Fruit fly (Drosophila melanogaster): ENCODE results near the gene subdued.

Gene subdued

dm6 chr3R:19642092-19642892, at the start of gene subdued:
TSS of gene subdued (minus strand) at chr3R:19642722.
- TF ChIP-seq tj (GFP tag; optimal IDR thresholded peaks at IDR 0.05) (no peak), cic (GFP tag; optimal IDR thresholded peaks at IDR 0.05) (no peak), CG12768 (GFP tag; optimal IDR thresholded peaks at IDR 0.05) (peak; percentile 43), Hr96 (GFP tag; optimal IDR thresholded peaks at IDR 0.05) (peak; percentile 18)

- TF ChIP-seq CG5204 (GFP tag; optimal IDR thresholded peaks at IDR 0.05) (no peak), Mnt (GFP tag; optimal IDR thresholded peaks at IDR 0.05) (no peak), ovo (GFP tag; optimal IDR thresholded peaks at IDR 0.05) (no peak), CG7045 (GFP tag; optimal IDR thresholded peaks at IDR 0.05) (no peak), Hr96 (GFP tag; optimal IDR thresholded peaks at IDR 0.05) (no peak), CG1620 (GFP tag; optimal IDR thresholded peaks at IDR 0.05) (no peak), toe (GFP tag; optimal IDR thresholded peaks at IDR 0.05) (no peak)
Observed at dm6 chr3R:19682424-19682823, 39.9 kb upstream of the subdued start.

DNA sequence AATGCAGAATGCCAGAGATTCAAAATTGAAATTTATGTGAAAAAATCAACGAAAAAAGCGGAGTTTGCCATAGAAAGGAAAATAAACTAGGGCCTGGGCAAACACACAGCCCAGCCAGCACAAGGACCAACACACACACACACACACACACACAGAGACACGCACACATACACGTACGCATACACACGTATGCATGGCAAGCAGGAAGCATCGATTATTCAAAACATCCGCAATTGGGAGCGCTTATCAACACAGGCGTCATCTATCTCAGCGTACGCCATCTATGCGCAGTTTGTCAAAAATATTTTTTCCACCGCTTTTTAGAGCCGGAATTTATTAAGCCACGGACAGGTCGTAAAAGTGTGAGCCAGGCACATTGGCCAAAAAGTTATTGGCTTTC, 37.3 kb upstream of the subdued start:
- TF ChIP-seq tj (GFP tag; optimal IDR thresholded peaks at IDR 0.05) (no peak), CG5204 (GFP tag; optimal IDR thresholded peaks at IDR 0.05) (no peak), CG7101 (tag; optimal IDR thresholded peaks at IDR 0.05) (no peak), CG11617 (GFP tag; optimal IDR thresholded peaks at IDR 0.05) (no peak), Clk (GFP tag; optimal IDR thresholded peaks at IDR 0.05) (no peak), CG1620 (GFP tag; optimal IDR thresholded peaks at IDR 0.05) (no peak), pad (GFP tag; optimal IDR thresholded peaks at IDR 0.05) (no peak), Crg-1 (GFP tag; optimal IDR thresholded peaks at IDR 0.05) (no peak), cic (GFP tag; optimal IDR thresholded peaks at IDR 0.05) (no peak), kay (GFP tag; ENCODE audit: borderline replicate concordance) (no peak)

DNA sequence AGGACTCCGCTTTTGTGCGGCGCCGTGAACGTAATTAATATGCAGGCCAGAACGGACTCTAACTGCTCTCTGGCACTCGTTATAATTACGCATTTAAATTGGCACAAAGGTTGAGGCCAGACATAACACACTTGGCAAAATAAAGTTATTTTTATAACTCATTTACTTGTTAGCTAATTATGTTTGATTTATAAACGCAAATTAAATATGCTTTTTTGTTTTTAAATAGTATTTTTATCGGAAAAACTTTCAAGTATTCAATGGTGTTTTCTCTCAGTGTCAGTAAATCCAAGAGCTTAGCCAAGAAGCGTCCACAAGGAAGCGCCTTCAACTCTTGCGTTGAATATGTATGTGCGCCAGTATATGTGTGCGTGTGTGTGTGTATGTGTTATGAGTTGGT, 30.4 kb upstream of the subdued start:
- TF ChIP-seq toe (GFP tag; optimal IDR thresholded peaks at IDR 0.05) (no peak), pad (GFP tag; optimal IDR thresholded peaks at IDR 0.05) (no peak), CG14711 (tag; optimal IDR thresholded peaks at IDR 0.05) (no peak), Crg-1 (GFP tag; optimal IDR thresholded peaks at IDR 0.05) (no peak)

dm6 chr3R:19672136-19672535, 29.6 kb upstream of the subdued start:
- TF ChIP-seq CG7045 (GFP tag; optimal IDR thresholded peaks at IDR 0.05) (no peak), CG7101 (tag; optimal IDR thresholded peaks at IDR 0.05) (no peak), pad (GFP tag; optimal IDR thresholded peaks at IDR 0.05) (no peak)

dm6 chr3R:19671223-19671991, 28.9 kb upstream of the subdued start, which contains the start of gene Naam:
TSS of gene Naam (plus strand) at chr3R:19671450.
- no peak for TF ChIP-seq Crg-1 (GFP tag; optimal IDR thresholded peaks at IDR 0.05)
- TF ChIP-seq CG1620 (GFP tag; optimal IDR thresholded peaks at IDR 0.05) = no peak
- TF ChIP-seq Hr96 (GFP tag; optimal IDR thresholded peaks at IDR 0.05) = peak; percentile 28
- peak; percentile 58 for TF ChIP-seq CG7101 (tag; optimal IDR thresholded peaks at IDR 0.05)
- peak; percentile 56 for TF ChIP-seq Mnt (GFP tag; optimal IDR thresholded peaks at IDR 0.05)
- peak; percentile 29 for TF ChIP-seq CG12768 (GFP tag; optimal IDR thresholded peaks at IDR 0.05)
- TF ChIP-seq pad (GFP tag; optimal IDR thresholded peaks at IDR 0.05) = peak; percentile 27
- peak; percentile 82 for TF ChIP-seq cic (GFP tag; optimal IDR thresholded peaks at IDR 0.05)
- TF ChIP-seq CG14711 (tag; optimal IDR thresholded peaks at IDR 0.05) = peak; percentile 56
- TF ChIP-seq CG5204 (GFP tag; optimal IDR thresholded peaks at IDR 0.05) = peak; percentile 37
- TF ChIP-seq CG33017 (tag; optimal IDR thresholded peaks at IDR 0.05) = peak; percentile 32
- TF ChIP-seq tj (GFP tag; optimal IDR thresholded peaks at IDR 0.05) = peak; percentile 15
- TF ChIP-seq kay (GFP tag; ENCODE audit: borderline replicate concordance) = peak; percentile 66
- peak; percentile 30 for TF ChIP-seq CG11617 (GFP tag; optimal IDR thresholded peaks at IDR 0.05)
- no peak for TF ChIP-seq Clk (GFP tag; optimal IDR thresholded peaks at IDR 0.05)
- no peak for TF ChIP-seq cnc (optimal IDR thresholded peaks at IDR 0.05)
- no peak for TF ChIP-seq CG7045 (GFP tag; optimal IDR thresholded peaks at IDR 0.05)
- no peak for TF ChIP-seq bab1 (GFP tag; optimal IDR thresholded peaks at IDR 0.05)
- TF ChIP-seq toe (GFP tag; optimal IDR thresholded peaks at IDR 0.05) = peak; percentile 28
- no peak for TF ChIP-seq ovo (GFP tag; optimal IDR thresholded peaks at IDR 0.05)

DNA sequence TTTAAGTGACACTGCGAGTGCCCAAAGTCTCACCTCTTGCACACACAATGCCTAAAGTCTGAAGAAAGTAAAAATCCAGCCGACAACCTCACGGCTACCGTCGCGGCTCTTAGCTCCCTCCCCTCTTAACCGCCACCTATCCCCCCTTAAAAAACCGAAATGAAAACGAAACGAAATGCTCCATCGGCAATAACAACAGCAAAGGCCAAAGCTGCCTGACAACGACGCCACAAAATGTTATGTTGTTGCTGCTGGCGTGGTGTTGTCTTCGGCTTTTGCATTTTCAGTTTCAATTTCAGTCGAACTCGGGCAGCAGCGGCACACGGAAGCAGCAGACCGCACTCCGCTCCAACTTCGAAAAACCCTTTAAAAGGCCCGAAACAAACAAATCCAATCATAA, 22.2 kb upstream of the subdued start, which contains the start of gene CG7432:
Gene CG7432 (plus strand): TSS at position 295 of the 400 bp plus-strand sequence.
- no peak for TF ChIP-seq CG7045 (GFP tag; optimal IDR thresholded peaks at IDR 0.05)
- TF ChIP-seq Hr96 (GFP tag; optimal IDR thresholded peaks at IDR 0.05) = no peak
- no peak for TF ChIP-seq CG7101 (tag; optimal IDR thresholded peaks at IDR 0.05)
- TF ChIP-seq CG12768 (GFP tag; optimal IDR thresholded peaks at IDR 0.05) = no peak
- no peak for TF ChIP-seq kay (GFP tag; ENCODE audit: borderline replicate concordance)
- TF ChIP-seq toe (GFP tag; optimal IDR thresholded peaks at IDR 0.05) = no peak
- no peak for TF ChIP-seq cic (GFP tag; optimal IDR thresholded peaks at IDR 0.05)

Data from whole organism, adult.